Fruit fly (Drosophila melanogaster) whole organism, embryonic: ENCODE results near the gene CG33110.
A peak's percentile ranks its signal among the peaks of the same experiment; 100 is the strongest.

Experiments used
- Bgb ChIP-seq: fragments of 200-800 bp; sonication (Bioruptor generic); IDR thresholded peaks from 2 replicates; pipeline ENCODE4 v1.3.6; 2022; ENCODE audit warnings: missing biosample characterization, missing genetic modification characterization; ENCODE audit not compliant: partially characterized antibody
- CG10267 ChIP-seq: fragments of 200-800 bp; sonication (Bioruptor generic); optimal IDR thresholded peaks from 2 replicates; lab custom pipeline; 2018; ENCODE audit warnings: missing biosample characterization, mild to moderate bottlenecking, missing genetic modification characterization, moderate library complexity
- CG11695 ChIP-seq: fragments of 200-800 bp; sonication (Bioruptor generic); IDR thresholded peaks from 3 replicates; pipeline ENCODE4 v1.3.6; 2022; ENCODE audit warnings: missing biosample characterization, missing genetic modification characterization
- CG11696 ChIP-seq: fragments of 200-800 bp; sonication (Bioruptor generic); IDR thresholded peaks from 2 replicates; pipeline ENCODE4 v1.3.6; 2022; ENCODE audit warnings: missing biosample characterization, missing genetic modification characterization
- CG12104 ChIP-seq: fragments of 200-800 bp; sonication (Bioruptor generic); optimal IDR thresholded peaks from 3 replicates; lab custom pipeline; 2016; ENCODE audit warnings: missing biosample characterization, missing genetic modification characterization
- CG12659 ChIP-seq: fragments of 200-800 bp; sonication (Bioruptor generic); optimal IDR thresholded peaks from 3 replicates; lab custom pipeline; 2017; ENCODE audit warnings: mild to moderate bottlenecking, missing biosample characterization, missing genetic modification reagents, missing genetic modification characterization
- CG13775 ChIP-seq: fragments of 200-800 bp; sonication (Bioruptor generic); optimal IDR thresholded peaks from 3 replicates; lab custom pipeline; 2017; ENCODE audit warnings: missing biosample characterization, mild to moderate bottlenecking, missing genetic modification characterization
- CG1529 ChIP-seq: fragments of 200-800 bp; sonication (Bioruptor generic); optimal IDR thresholded peaks from 3 replicates; lab custom pipeline; 2018; ENCODE audit warnings: missing biosample characterization, missing genetic modification characterization
- CG1647 ChIP-seq: fragments of 200-800 bp; sonication (Bioruptor generic); optimal IDR thresholded peaks from 3 replicates; lab custom pipeline; 2016; ENCODE audit warnings: missing biosample characterization, missing genetic modification characterization
- CG16863 ChIP-seq: fragments of 200-800 bp; sonication (Bioruptor generic); optimal IDR thresholded peaks from 3 replicates; lab custom pipeline; 2016; ENCODE audit warnings: missing biosample characterization, missing genetic modification characterization
- CG17612 ChIP-seq: fragments of 200-800 bp; sonication (Bioruptor generic); IDR thresholded peaks from 2 replicates; pipeline ENCODE4 v1.3.6; 2022; ENCODE audit warnings: missing biosample characterization, missing genetic modification characterization
- CG17829 ChIP-seq: fragments of 200-800 bp; optimal IDR thresholded peaks from 2 replicates; lab custom pipeline; 2019; ENCODE audit warnings: missing biosample characterization, mild to moderate bottlenecking, missing genetic modification characterization, moderate library complexity
- CG18262 ChIP-seq: fragments of 200-800 bp; optimal IDR thresholded peaks from 3 replicates; lab custom pipeline; 2019; ENCODE audit warnings: missing biosample characterization, mild to moderate bottlenecking, missing genetic modification characterization, moderate library complexity
- CG18619 ChIP-seq: fragments of 200-800 bp; sonication (Bioruptor generic); optimal IDR thresholded peaks from 3 replicates; lab custom pipeline; 2017; ENCODE audit warnings: missing biosample characterization, mild to moderate bottlenecking, missing genetic modification characterization
- CG2875 ChIP-seq: fragments of 200-800 bp; sonication (Bioruptor generic); optimal IDR thresholded peaks from 2 replicates; lab custom pipeline; 2017; ENCODE audit warnings: missing biosample characterization, mild to moderate bottlenecking, missing genetic modification characterization, missing genetic modification reagents
- CG3847 ChIP-seq: fragments of 200-800 bp; sonication (Bioruptor generic); IDR thresholded peaks from 2 replicates; pipeline ENCODE4 v1.3.6; 2022; ENCODE audit warnings: missing biosample characterization, missing genetic modification characterization
- CG7928 ChIP-seq: fragments of 200-800 bp; sonication (Bioruptor generic); optimal IDR thresholded peaks from 2 replicates; lab custom pipeline; 2017; ENCODE audit warnings: missing biosample characterization, mild to moderate bottlenecking, missing genetic modification characterization
- CG8388 ChIP-seq: fragments of 200-800 bp; sonication (Bioruptor generic); optimal IDR thresholded peaks from 2 replicates; lab custom pipeline; 2019; ENCODE audit warnings: missing biosample characterization, mild to moderate bottlenecking, missing genetic modification characterization, moderate library complexity
- CTCF ChIP-seq: fragments of 200-800 bp; sonication (Bioruptor generic); optimal IDR thresholded peaks from 2 replicates; lab custom pipeline; 2017; ENCODE audit warnings: missing biosample characterization, mild to moderate bottlenecking, missing genetic modification characterization, moderate library complexity
- Gsc ChIP-seq: fragments of 200-800 bp; sonication (Bioruptor generic); IDR thresholded peaks from 2 replicates; pipeline ENCODE4 v1.3.6; 2022; ENCODE audit warnings: missing biosample characterization, missing genetic modification characterization
- Hr3 ChIP-seq: fragments of 200-800 bp; sonication (Bioruptor generic); optimal IDR thresholded peaks from 3 replicates; lab custom pipeline; 2016; ENCODE audit warnings: missing biosample characterization, missing genetic modification characterization
- Lhr ChIP-seq: fragments of 200-800 bp; sonication (Bioruptor generic); optimal IDR thresholded peaks from 3 replicates; lab custom pipeline; 2017; ENCODE audit warnings: mild to moderate bottlenecking, missing biosample characterization, missing genetic modification reagents, missing genetic modification characterization
- NC2β ChIP-seq: fragments of 200-800 bp; sonication (Bioruptor generic); optimal IDR thresholded peaks from 2 replicates; lab custom pipeline; 2016; ENCODE audit warnings: missing biosample characterization, missing genetic modification characterization
- NFAT ChIP-seq: fragments of 200-800 bp; sonication (Bioruptor generic); IDR thresholded peaks from 2 replicates; pipeline ENCODE4 v1.3.6; 2022; ENCODE audit warnings: missing biosample characterization, missing genetic modification characterization
- PHDP ChIP-seq: fragments of 200-800 bp; sonication (Bioruptor generic); optimal IDR thresholded peaks from 3 replicates; lab custom pipeline; 2018; ENCODE audit warnings: missing biosample characterization, mild to moderate bottlenecking, missing genetic modification characterization, moderate library complexity
- Spps ChIP-seq: fragments of 200-800 bp; sonication (Bioruptor generic); optimal IDR thresholded peaks from 2 replicates; lab custom pipeline; 2018; ENCODE audit warnings: missing biosample characterization, mild to moderate bottlenecking, missing genetic modification characterization
- Xbp1 ChIP-seq: fragments of 200-800 bp; sonication (Bioruptor generic); optimal IDR thresholded peaks from 3 replicates; lab custom pipeline; 2016; ENCODE audit warnings: missing biosample characterization, mild to moderate bottlenecking, missing genetic modification characterization
- amos ChIP-seq: fragments of 200-800 bp; sonication (Bioruptor generic); IDR thresholded peaks from 2 replicates; pipeline ENCODE4 v1.3.6; 2022; ENCODE audit warnings: missing biosample characterization, missing genetic modification characterization; ENCODE audit not compliant: partially characterized antibody
- bcd ChIP-seq: fragments of 200-800 bp; sonication (Bioruptor generic); optimal IDR thresholded peaks from 2 replicates; lab custom pipeline; 2017; ENCODE audit warnings: missing biosample characterization, mild to moderate bottlenecking, missing genetic modification characterization
- cato ChIP-seq: fragments of 200-800 bp; sonication (Bioruptor generic); optimal IDR thresholded peaks from 2 replicates; lab custom pipeline; 2016; ENCODE audit warnings: missing biosample characterization, missing genetic modification characterization, borderline replicate concordance
- caup ChIP-seq: fragments of 200-800 bp; sonication (Bioruptor generic); optimal IDR thresholded peaks from 3 replicates; lab custom pipeline; 2017; ENCODE audit warnings: missing biosample characterization, mild to moderate bottlenecking, missing genetic modification characterization, moderate library complexity; ENCODE audit not compliant: severe bottlenecking
- chif ChIP-seq, 2 experiments: fragments of 200-800 bp; sonication (Bioruptor generic); optimal IDR thresholded peaks; 3 replicates each; lab custom pipeline; 2016; ENCODE audit warnings: missing biosample characterization in 2 of 2, missing genetic modification characterization in 2 of 2
- crol ChIP-seq: fragments of 200-800 bp; sonication (Bioruptor generic); IDR thresholded peaks from 2 replicates; pipeline ENCODE4 v1.3.6; 2022; ENCODE audit warnings: missing biosample characterization, missing genetic modification characterization
- dm ChIP-seq: fragments of 200-800 bp; sonication (Bioruptor generic); optimal IDR thresholded peaks from 3 replicates; lab custom pipeline; 2016; ENCODE audit warnings: missing biosample characterization, missing genetic modification characterization
- dpn ChIP-seq, 2 experiments: fragments of 200-800 bp; sonication (Bioruptor generic); optimal IDR thresholded peaks; 3 replicates each; lab custom pipeline; 2016; ENCODE audit warnings: missing biosample characterization in 2 of 2, missing genetic modification characterization in 2 of 2
- ems ChIP-seq: fragments of 200-800 bp; sonication (Bioruptor generic); optimal IDR thresholded peaks from 3 replicates; lab custom pipeline; 2016; ENCODE audit warnings: missing biosample characterization, missing genetic modification characterization
- esg ChIP-seq: fragments of 200-800 bp; sonication (Bioruptor generic); conservative IDR thresholded peaks from 2 replicates; pipeline ENCODE4 v1.3.6; 2022; ENCODE audit warnings: missing biosample characterization, missing genetic modification characterization
- lab ChIP-seq: fragments of 200-800 bp; sonication (Bioruptor generic); optimal IDR thresholded peaks from 3 replicates; lab custom pipeline; 2017; ENCODE audit warnings: missing biosample characterization, missing genetic modification characterization, mild to moderate bottlenecking, moderate library complexity, missing genetic modification reagents
- lola ChIP-seq, 3 experiments: fragments of >200 bp in 2 of 3; fragments of 200-800 bp in 1 of 3; sonication (Bioruptor generic) in 1 of 3; optimal IDR thresholded peaks; 2 replicates each; lab custom pipeline; 2017 to 2019; ENCODE audit warnings: missing biosample characterization in 3 of 3, missing genetic modification characterization in 3 of 3, mild to moderate bottlenecking in 1 of 3, moderate library complexity in 1 of 3
- luna ChIP-seq: fragments of 200-800 bp; sonication (Bioruptor generic); optimal IDR thresholded peaks from 2 replicates; lab custom pipeline; 2016; ENCODE audit warnings: missing biosample characterization, missing genetic modification characterization
- ro ChIP-seq: fragments of 200-800 bp; sonication (Bioruptor generic); IDR thresholded peaks from 2 replicates; pipeline ENCODE4 v1.3.6; 2022; ENCODE audit warnings: missing biosample characterization, missing genetic modification characterization
- row ChIP-seq: fragments of 200-800 bp; sonication (Bioruptor generic); IDR thresholded peaks from 3 replicates; pipeline ENCODE4 v1.3.6; 2022; ENCODE audit warnings: missing biosample characterization, missing genetic modification characterization
- sens ChIP-seq: fragments of 200-800 bp; sonication (Bioruptor generic); peaks from one replicate; lab custom pipeline; 2016; ENCODE audit warnings: missing biosample characterization, missing genetic modification characterization
- sisA ChIP-seq: fragments of 200-800 bp; sonication (Bioruptor generic); IDR thresholded peaks from 2 replicates; pipeline ENCODE4 v1.3.6; 2022; ENCODE audit warnings: missing biosample characterization, missing genetic modification characterization
- sr ChIP-seq: fragments of 200-800 bp; sonication (Bioruptor generic); IDR thresholded peaks from 3 replicates; pipeline ENCODE4 v1.3.6; 2022; ENCODE audit warnings: missing biosample characterization, missing genetic modification characterization
- tgo ChIP-seq: fragments of 200-800 bp; sonication (Bioruptor generic); IDR thresholded peaks from 3 replicates; pipeline ENCODE4 v1.3.6; 2022; ENCODE audit warnings: missing biosample characterization, missing genetic modification characterization
- tin ChIP-seq: fragments of 200-800 bp; sonication (Bioruptor generic); optimal IDR thresholded peaks from 3 replicates; lab custom pipeline; 2016; ENCODE audit warnings: missing biosample characterization, missing genetic modification characterization
- trem ChIP-seq: fragments of 200-800 bp; optimal IDR thresholded peaks from 3 replicates; lab custom pipeline; 2019; ENCODE audit warnings: missing biosample characterization, mild to moderate bottlenecking, missing genetic modification characterization, moderate library complexity
- tup ChIP-seq: fragments of 200-800 bp; sonication (Bioruptor generic); optimal IDR thresholded peaks from 2 replicates; lab custom pipeline; 2016; ENCODE audit warnings: missing biosample characterization, mild to moderate bottlenecking, missing genetic modification characterization, moderate library complexity

CG33110 gene

dm6 chr3R:22625514-22626333, 55.7 kb downstream of the CG33110 start (continued):
- peak; percentile 52 for TF ChIP-seq CG11695 (GFP tag; lab: Robert Waterston, UW)
- TF ChIP-seq trem: peak; percentile 25
- peak; percentile 71 for TF ChIP-seq CG8388 (GFP tag; lab: Kevin White, UChicago)
- TF ChIP-seq sisA: 0 out of 2 replicates have a peak, but pooled peaks have one; percentile 10
- peak; percentile 26 for TF ChIP-seq Xbp1 (GFP tag; lab: Kevin White, UChicago)
- TF ChIP-seq CG12104 (GFP tag; lab: Kevin White, UChicago): peak; percentile 17
- peak; percentile 70 for TF ChIP-seq CG11696 (GFP tag; lab: Robert Waterston, UW)
- TF ChIP-seq CG12659 (GFP tag; lab: Kevin White, UChicago): peak; percentile 37
- TF ChIP-seq dm (GFP tag; lab: Kevin White, UChicago): no peak
- TF ChIP-seq Bgb: 0 out of 2 replicates have a peak, but pooled peaks have one; percentile 4
- TF ChIP-seq tgo: 0 out of 3 replicates have a peak, but pooled peaks have one; percentile 25
- peak; percentile 24 for TF ChIP-seq CG16863 (GFP tag; lab: Kevin White, UChicago)
- no peak for TF ChIP-seq chif (GFP tag; optimal IDR thresholded peaks at IDR 0.05; lab: Kevin White, UChicago)
- no peak for TF ChIP-seq sr (GFP tag; lab: Robert Waterston, UW)
- peak; percentile 46 for TF ChIP-seq PHDP (tag; lab: Kevin White, UChicago)
- no peak for TF ChIP-seq ems (GFP tag; lab: Kevin White, UChicago)
- TF ChIP-seq bcd: peak; percentile 54
- no peak for TF ChIP-seq ro (GFP tag; lab: Robert Waterston, UW)
- TF ChIP-seq NC2β (GFP tag; lab: Kevin White, UChicago): no peak
- no peak for TF ChIP-seq Gsc (GFP tag; lab: Robert Waterston, UW)
- TF ChIP-seq CG17829 (tag; lab: Kevin White, UChicago): peak; percentile 25
- peak; percentile 40 for TF ChIP-seq CG1529 (GFP tag; lab: Kevin White, UChicago)
- TF ChIP-seq crol: peak; percentile 70
- TF ChIP-seq cato: peak; percentile 30
- TF ChIP-seq lab: peak; percentile 11
- TF ChIP-seq row (GFP tag; lab: Robert Waterston, UW): peak; percentile 49; the same call in 2 of the 3 replicates
- TF ChIP-seq CTCF (GFP tag; lab: Kevin White, UChicago): no peak
- TF ChIP-seq CG1647: no peak
- peak; percentile 64 for TF ChIP-seq CG2875 (GFP tag; lab: Kevin White, UChicago)
- TF ChIP-seq CG10267 (tag; lab: Kevin White, UChicago): peak; percentile 57
- TF ChIP-seq esg (GFP tag; lab: Robert Waterston, UW): 0 out of 2 replicates have a peak, but pooled peaks have one; percentile 23
- peak; percentile 87 for TF ChIP-seq sens (GFP tag; lab: Kevin White, UChicago)
- TF ChIP-seq CG7928: no peak
- TF ChIP-seq Spps (tag; lab: Kevin White, UChicago): peak; percentile 12
- peak; percentile 15 for TF ChIP-seq caup (GFP tag; lab: Kevin White, UChicago)
- TF ChIP-seq luna: no peak
- TF ChIP-seq dpn (GFP tag; optimal IDR thresholded peaks at IDR 0.05; lab: Kevin White, UChicago): peak in 1 of 2 experiments; percentile 13
- TF ChIP-seq Lhr (GFP tag; lab: Kevin White, UChicago): no peak
- 0 out of 2 replicates have a peak, but pooled peaks have one; percentile 14 for TF ChIP-seq CG3847 (GFP tag; lab: Robert Waterston, UW)
- no peak for TF ChIP-seq NFAT
- TF ChIP-seq Hr3 (GFP tag; lab: Kevin White, UChicago): peak; percentile 28
- TF ChIP-seq CG18619: peak; percentile 41
- no peak for TF ChIP-seq CG17612
- TF ChIP-seq tup (GFP tag; lab: Kevin White, UChicago): no peak
- TF ChIP-seq CG18262: peak; percentile 80
- peak; percentile 54 for TF ChIP-seq CG13775 (GFP tag; lab: Kevin White, UChicago)
- TF ChIP-seq amos (GFP tag; lab: Robert Waterston, UW): no peak
- peak in 1 of 3 experiments; percentile 72 for TF ChIP-seq lola (GFP tag; optimal IDR thresholded peaks at IDR 0.05; lab: Kevin White, UChicago)
- peak; percentile 40 for TF ChIP-seq tin (GFP tag; lab: Kevin White, UChicago)
